Worm (Caenorhabditis elegans) whole organism, late embryonic: ENCODE measurements around the gene fbxb-60.

Source experiments
- K02D7.2 ChIP-seq: sonication (generic microtip); optimal IDR thresholded peaks from 2 replicates; lab custom pipeline; 2017; ENCODE audit warnings: mild to moderate bottlenecking, missing genetic modification characterization, missing compliant biosample characterization
- K09A11.1 ChIP-seq: sonication (generic microtip); optimal IDR thresholded peaks from 2 replicates; lab custom pipeline; 2017; ENCODE audit warnings: antibody characterized with exemption, mild to moderate bottlenecking, missing genetic modification characterization, missing compliant biosample characterization; ENCODE audit not compliant: insufficient read depth
- ama-1 ChIP-seq: fragments of 150-350 bp; optimal IDR thresholded peaks from 2 replicates; lab custom pipeline; 2014
- ceh-9 ChIP-seq: sonication (generic microtip); optimal IDR thresholded peaks from 2 replicates; lab custom pipeline; 2016; ENCODE audit warnings: mild to moderate bottlenecking, missing genetic modification characterization, inconsistent platforms, missing compliant biosample characterization
- dmd-4 ChIP-seq: sonication (generic microtip); optimal IDR thresholded peaks from 2 replicates; lab custom pipeline; 2016; ENCODE audit warnings: borderline replicate concordance, missing genetic modification characterization, missing compliant biosample characterization
- elt-4 ChIP-seq: sonication (generic microtip); optimal IDR thresholded peaks from 2 replicates; lab custom pipeline; 2016; ENCODE audit warnings: missing genetic modification characterization, missing compliant biosample characterization
- nfya-1 ChIP-seq: sonication (generic microtip); optimal IDR thresholded peaks from 2 replicates; lab custom pipeline; 2017; ENCODE audit warnings: missing genetic modification characterization, mild to moderate bottlenecking, missing compliant biosample characterization, antibody characterized with exemption, moderate library complexity
- pha-4 ChIP-seq: fragments of 150-350 bp; optimal IDR thresholded peaks from 2 replicates; lab custom pipeline; 2018; ENCODE audit warnings: missing biosample characterization, missing genetic modification reagents, missing genetic modification characterization
- ref-2 ChIP-seq: sonication (generic microtip); optimal IDR thresholded peaks from 2 replicates; lab custom pipeline; 2016; ENCODE audit warnings: missing genetic modification characterization, missing compliant biosample characterization
- sox-4 ChIP-seq: sonication (generic microtip); optimal IDR thresholded peaks from 2 replicates; lab custom pipeline; 2017; ENCODE audit warnings: mild to moderate bottlenecking, missing genetic modification characterization, inconsistent platforms, missing compliant biosample characterization
- unc-42 ChIP-seq: sonication (generic microtip); optimal IDR thresholded peaks from 2 replicates; lab custom pipeline; 2016; ENCODE audit warnings: missing genotype, missing genetic modification characterization, missing compliant biosample characterization

ce11 chrV:19296723-19297122 lies 887 bp upstream of the fbxb-60 start, which contains the start of gene F55C9.6:
- TF ChIP-seq dmd-4 (tag; lab: Kevin White, UChicago) (no peak), pha-4 (tag; lab: Kevin White, UChicago) (no peak), elt-4 (tag; lab: Kevin White, UChicago) (no peak), nfya-1 (tag; lab: Kevin White, UChicago) (no peak), K02D7.2 (tag; lab: Kevin White, UChicago) (no peak), ceh-9 (tag; lab: Kevin White, UChicago) (no peak), sox-4 (tag; lab: Kevin White, UChicago) (no peak), unc-42 (tag; lab: Kevin White, UChicago) (no peak), ref-2 (no peak), K09A11.1 (tag; lab: Kevin White, UChicago) (no peak), ama-1 (lab: Kevin White, UChicago) (no peak)
